Fruit fly (Drosophila melanogaster) whole organism, embryonic: Measurements from ENCODE around the gene RpS14a.
A peak's percentile ranks its signal among the peaks of the same experiment; 100 is the strongest.

Experiments
- B-H2 ChIP-seq: fragments of 200-800 bp; sonication (Bioruptor generic); optimal IDR thresholded peaks from 2 replicates; lab custom pipeline; 2018; ENCODE audit warnings: missing biosample characterization, mild to moderate bottlenecking, missing genetic modification characterization
- BtbVII ChIP-seq: fragments of 200-800 bp; sonication (Bioruptor generic); optimal IDR thresholded peaks from 3 replicates; lab custom pipeline; 2017; ENCODE audit warnings: missing biosample characterization, mild to moderate bottlenecking, missing genetic modification characterization
- CG10543 ChIP-seq: fragments of 200-800 bp; sonication (Bioruptor generic); optimal IDR thresholded peaks from 3 replicates; lab custom pipeline; 2017; ENCODE audit warnings: missing biosample characterization, mild to moderate bottlenecking, missing genetic modification characterization, moderate library complexity
- CG12659 ChIP-seq: fragments of 200-800 bp; sonication (Bioruptor generic); optimal IDR thresholded peaks from 3 replicates; lab custom pipeline; 2017; ENCODE audit warnings: mild to moderate bottlenecking, missing biosample characterization, missing genetic modification reagents, missing genetic modification characterization
- CG13894 ChIP-seq: fragments of 200-800 bp; sonication (Bioruptor generic); optimal IDR thresholded peaks from 3 replicates; lab custom pipeline; 2018; ENCODE audit warnings: missing biosample characterization, mild to moderate bottlenecking, missing genetic modification characterization, moderate library complexity
- CG14050 ChIP-seq: fragments of 200-800 bp; sonication (Bioruptor generic); IDR thresholded peaks from 3 replicates; pipeline ENCODE4 v1.3.6; 2022; ENCODE audit warnings: missing biosample characterization, missing genetic modification characterization
- CG14710 ChIP-seq: fragments of 200-800 bp; sonication (Bioruptor generic); optimal IDR thresholded peaks from 3 replicates; lab custom pipeline; 2019; ENCODE audit warnings: missing biosample characterization, mild to moderate bottlenecking, missing genetic modification characterization, moderate library complexity
- CG14860 ChIP-seq: fragments of 200-800 bp; sonication (Bioruptor generic); IDR thresholded peaks from 3 replicates; pipeline ENCODE4 v1.3.6; 2022; ENCODE audit warnings: missing biosample characterization, missing genetic modification characterization; ENCODE audit not compliant: partially characterized antibody
- CG15479 ChIP-seq: fragments of 200-800 bp; sonication (Bioruptor generic); optimal IDR thresholded peaks from 3 replicates; lab custom pipeline; 2019; ENCODE audit warnings: missing biosample characterization, mild to moderate bottlenecking, missing genetic modification characterization, moderate library complexity
- CG15514 ChIP-seq: fragments of 200-800 bp; sonication (Bioruptor generic); optimal IDR thresholded peaks from 3 replicates; lab custom pipeline; 2017; ENCODE audit warnings: missing biosample characterization, missing genetic modification characterization, mild to moderate bottlenecking, moderate library complexity, missing genetic modification reagents
- CG17829 ChIP-seq: fragments of 200-800 bp; optimal IDR thresholded peaks from 2 replicates; lab custom pipeline; 2019; ENCODE audit warnings: missing biosample characterization, mild to moderate bottlenecking, missing genetic modification characterization, moderate library complexity
- CG18599 ChIP-seq: fragments of 200-800 bp; sonication (Bioruptor generic); optimal IDR thresholded peaks from 3 replicates; lab custom pipeline; 2017; ENCODE audit warnings: missing biosample characterization, missing genetic modification characterization, mild to moderate bottlenecking, moderate library complexity, missing genetic modification reagents
- CG2116 ChIP-seq: fragments of 200-800 bp; sonication (Bioruptor generic); optimal IDR thresholded peaks from 3 replicates; lab custom pipeline; 2018; ENCODE audit warnings: missing biosample characterization, mild to moderate bottlenecking, missing genetic modification characterization
- CG2120 ChIP-seq: fragments of 200-800 bp; sonication (Bioruptor generic); optimal IDR thresholded peaks from 3 replicates; lab custom pipeline; 2016; ENCODE audit warnings: missing biosample characterization, missing genetic modification characterization
- CG2129 ChIP-seq: fragments of 200-800 bp; sonication (Bioruptor generic); IDR thresholded peaks from 2 replicates; pipeline ENCODE4 v1.3.6; 2022; ENCODE audit warnings: missing biosample characterization, missing genetic modification characterization; ENCODE audit not compliant: partially characterized antibody
- CG3163 ChIP-seq: fragments of 200-800 bp; sonication (Bioruptor generic); optimal IDR thresholded peaks from 3 replicates; lab custom pipeline; 2016; ENCODE audit warnings: missing biosample characterization, missing genetic modification characterization
- CG34224 ChIP-seq: fragments of 200-800 bp; sonication (Bioruptor generic); IDR thresholded peaks from 3 replicates; pipeline ENCODE4 v1.3.6; 2022; ENCODE audit warnings: missing biosample characterization, missing genetic modification characterization; ENCODE audit not compliant: partially characterized antibody
- CG34376 ChIP-seq: fragments of 200-800 bp; sonication (Bioruptor generic); optimal IDR thresholded peaks from 2 replicates; lab custom pipeline; 2018; ENCODE audit warnings: missing biosample characterization, mild to moderate bottlenecking, missing genetic modification characterization
- CG34422 ChIP-seq: fragments of 200-800 bp; sonication (Bioruptor generic); IDR thresholded peaks from 3 replicates; pipeline ENCODE4 v1.3.6; 2022; ENCODE audit warnings: missing biosample characterization, missing genetic modification characterization
- CG4404 ChIP-seq: fragments of 200-800 bp; sonication (Bioruptor generic); IDR thresholded peaks from 2 replicates; pipeline ENCODE4 v1.3.6; 2022; ENCODE audit warnings: missing biosample characterization, missing genetic modification characterization
- CG5180 ChIP-seq: fragments of 200-800 bp; sonication (Bioruptor generic); optimal IDR thresholded peaks from 3 replicates; lab custom pipeline; 2017; ENCODE audit warnings: missing biosample characterization, missing genetic modification characterization, mild to moderate bottlenecking, moderate library complexity, missing genetic modification reagents
- CG7372 ChIP-seq: fragments of 200-800 bp; sonication (Bioruptor generic); IDR thresholded peaks from 2 replicates; pipeline ENCODE4 v1.3.6; 2022; ENCODE audit warnings: missing biosample characterization, missing genetic modification characterization
- CG7928 ChIP-seq: fragments of 200-800 bp; sonication (Bioruptor generic); optimal IDR thresholded peaks from 2 replicates; lab custom pipeline; 2017; ENCODE audit warnings: missing biosample characterization, mild to moderate bottlenecking, missing genetic modification characterization
- Dbx ChIP-seq: fragments of 200-800 bp; sonication (Bioruptor generic); IDR thresholded peaks from 3 replicates; pipeline ENCODE4 v1.3.6; 2022; ENCODE audit warnings: missing biosample characterization, missing genetic modification characterization
- Deaf1 ChIP-seq: fragments of 200-800 bp; optimal IDR thresholded peaks from 3 replicates; lab custom pipeline; 2019; ENCODE audit warnings: missing biosample characterization, mild to moderate bottlenecking, missing genetic modification characterization, moderate library complexity
- Dll ChIP-seq: fragments of 200-800 bp; sonication (Bioruptor generic); IDR thresholded peaks from 4 replicates; pipeline ENCODE4 v1.3.6; 2022; ENCODE audit warnings: missing biosample characterization, missing genetic modification characterization; ENCODE audit not compliant: partially characterized antibody
- Doc3 ChIP-seq: fragments of 200-800 bp; sonication (Bioruptor generic); IDR thresholded peaks from 3 replicates; pipeline ENCODE4 v1.3.6; 2022; ENCODE audit warnings: missing biosample characterization, missing genetic modification characterization; ENCODE audit not compliant: partially characterized antibody
- Ets97D ChIP-seq: fragments of 200-800 bp; sonication (Bioruptor generic); optimal IDR thresholded peaks from 3 replicates; lab custom pipeline; 2016; ENCODE audit warnings: missing biosample characterization, missing genetic modification characterization
- Hand ChIP-seq: fragments of 200-800 bp; sonication (Bioruptor generic); optimal IDR thresholded peaks from 2 replicates; lab custom pipeline; 2017; ENCODE audit warnings: mild to moderate bottlenecking, missing biosample characterization, missing genetic modification reagents, missing genetic modification characterization
- HmgZ ChIP-seq: fragments of 200-800 bp; sonication (Bioruptor generic); optimal IDR thresholded peaks from 2 replicates; lab custom pipeline; 2018; ENCODE audit warnings: missing biosample characterization, mild to moderate bottlenecking, missing genetic modification characterization
- MESR4 ChIP-seq: fragments of 200-800 bp; sonication (Bioruptor generic); optimal IDR thresholded peaks from 2 replicates; lab custom pipeline; 2018; ENCODE audit warnings: missing biosample characterization, mild to moderate bottlenecking, missing genetic modification characterization, moderate library complexity
- Myb ChIP-seq: fragments of 200-800 bp; sonication (Bioruptor generic); optimal IDR thresholded peaks from 2 replicates; lab custom pipeline; 2016; ENCODE audit warnings: missing biosample characterization, missing genetic modification characterization
- Rfx ChIP-seq: fragments of 200-800 bp; sonication (Bioruptor generic); IDR thresholded peaks from 2 replicates; pipeline ENCODE4 v1.3.6; 2022; ENCODE audit warnings: missing biosample characterization, missing genetic modification characterization
- Six4 ChIP-seq: fragments of 200-800 bp; sonication (Bioruptor generic); optimal IDR thresholded peaks from 2 replicates; lab custom pipeline; 2016; ENCODE audit warnings: missing biosample characterization, missing genetic modification characterization
- YL-1 ChIP-seq: fragments of 200-800 bp; sonication (Bioruptor generic); optimal IDR thresholded peaks from 3 replicates; lab custom pipeline; 2017; ENCODE audit warnings: missing biosample characterization, mild to moderate bottlenecking, missing genetic modification characterization
- abd-A ChIP-seq: fragments of 200-800 bp; sonication (Bioruptor generic); optimal IDR thresholded peaks from 3 replicates; lab custom pipeline; 2019; ENCODE audit warnings: missing biosample characterization, mild to moderate bottlenecking, missing genetic modification characterization, moderate library complexity
- cg ChIP-seq: fragments of 200-800 bp; sonication (Bioruptor generic); optimal IDR thresholded peaks from 3 replicates; lab custom pipeline; 2019; ENCODE audit warnings: missing biosample characterization, mild to moderate bottlenecking, missing genetic modification characterization, moderate library complexity
- crp ChIP-seq, 2 experiments: fragments of 200-800 bp; sonication (Bioruptor generic); optimal IDR thresholded peaks; 2 replicates in 1 of 2; 3 replicates in 1 of 2; lab custom pipeline; 2017; ENCODE audit warnings: missing biosample characterization in 2 of 2, missing genetic modification characterization in 2 of 2, mild to moderate bottlenecking in 1 of 2, moderate library complexity in 1 of 2
- exex ChIP-seq: fragments of 200-800 bp; sonication (Bioruptor generic); optimal IDR thresholded peaks from 4 replicates; lab custom pipeline; 2018; ENCODE audit warnings: missing biosample characterization, mild to moderate bottlenecking, missing genetic modification characterization, moderate library complexity
- grn ChIP-seq: fragments of 200-800 bp; sonication (Bioruptor generic); optimal IDR thresholded peaks from 3 replicates; lab custom pipeline; 2017; ENCODE audit warnings: missing biosample characterization, missing genetic modification characterization
- hbn ChIP-seq: fragments of 200-800 bp; sonication (Bioruptor generic); IDR thresholded peaks from 2 replicates; pipeline ENCODE4 v1.3.6; 2022; ENCODE audit warnings: missing biosample characterization, missing genetic modification characterization; ENCODE audit not compliant: partially characterized antibody
- nerfin-2 ChIP-seq: fragments of 200-800 bp; sonication (Bioruptor generic); IDR thresholded peaks from 2 replicates; pipeline ENCODE4 v1.3.6; 2022; ENCODE audit warnings: missing biosample characterization, missing genetic modification characterization; ENCODE audit not compliant: partially characterized antibody
- pan ChIP-seq, 4 experiments: fragments of >200 bp in 3 of 4; fragments of 200-800 bp in 1 of 4; sonication (Bioruptor generic) in 1 of 4; optimal IDR thresholded peaks in 3 of 4; IDR thresholded peaks in 1 of 4; 2 replicates each; pipeline versions ENCODE4 v1.3.6 to Lab custom; 2017 to 2022; ENCODE audit warnings: missing biosample characterization in 2 of 4, missing genetic modification characterization in 2 of 4, mixed read lengths in 1 of 4
- scrt ChIP-seq: fragments of 200-800 bp; sonication (Bioruptor generic); optimal IDR thresholded peaks from 2 replicates; lab custom pipeline; 2018; ENCODE audit warnings: missing biosample characterization, mild to moderate bottlenecking, missing genetic modification characterization, moderate library complexity
- tna ChIP-seq: fragments of 200-800 bp; sonication (Bioruptor generic); IDR thresholded peaks from 2 replicates; pipeline ENCODE4 v1.3.6; 2022; ENCODE audit warnings: missing biosample characterization, missing genetic modification characterization; ENCODE audit not compliant: partially characterized antibody
- zen2 ChIP-seq: fragments of 200-800 bp; sonication (Bioruptor generic); IDR thresholded peaks from 3 replicates; pipeline ENCODE4 v1.3.6; 2022; ENCODE audit warnings: missing biosample characterization, missing genetic modification characterization; ENCODE audit not compliant: partially characterized antibody

RpS14a gene

DNA sequence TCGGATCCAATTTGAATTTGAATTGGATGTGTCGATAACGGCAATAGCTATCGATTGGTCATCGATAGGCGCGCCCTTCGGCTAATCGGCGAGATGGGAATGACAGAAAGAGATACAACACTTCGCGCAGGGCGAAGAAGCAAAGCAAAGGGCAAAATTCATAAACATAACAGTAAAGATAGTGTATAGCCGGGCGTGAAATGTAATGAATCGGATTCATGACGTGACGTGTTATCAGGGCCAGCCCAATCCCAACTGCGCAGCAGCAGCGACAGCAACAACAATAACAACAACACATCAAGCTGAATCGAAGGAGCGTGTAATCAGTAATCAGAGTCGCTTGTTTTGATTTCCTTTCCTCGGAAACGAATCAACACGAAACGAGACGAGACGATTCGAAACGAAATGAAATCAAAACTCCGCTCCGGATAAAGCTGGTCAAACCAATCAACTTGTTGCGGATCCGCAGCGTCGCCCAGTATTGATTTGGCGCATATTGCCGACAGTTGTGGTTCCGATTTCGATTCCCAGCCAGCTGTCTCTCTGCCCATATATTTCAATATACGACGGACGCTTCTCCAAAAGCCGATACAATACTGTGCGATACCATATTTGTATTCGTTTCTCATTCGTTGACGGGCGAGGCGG, 21.4 kb upstream of the RpS14a start, which contains the start of gene snz (continued):
- TF ChIP-seq exex (tag; lab: Kevin White, UChicago) (peak; percentile 68), abd-A (tag; lab: Kevin White, UChicago) (peak; percentile 80), CG14860 (GFP tag; lab: Robert Waterston, UW) (peak; percentile 77), HmgZ (tag; lab: Kevin White, UChicago) (peak; percentile 54), CG34376 (GFP tag; lab: Kevin White, UChicago) (peak; percentile 97), CG2129 (GFP tag; lab: Robert Waterston, UW) (peak; percentile 29; the same call in 1 of the 2 replicates), CG10543 (GFP tag; lab: Kevin White, UChicago) (peak; percentile 50), cg (GFP tag; lab: Kevin White, UChicago) (peak; percentile 8), hbn (peak; percentile 75), Six4 (no peak), CG2120 (GFP tag; lab: Kevin White, UChicago) (peak; percentile 25), CG13894 (tag; lab: Kevin White, UChicago) (peak; percentile 65), scrt (GFP tag; lab: Kevin White, UChicago) (peak; percentile 87), CG18599 (no peak), nerfin-2 (GFP tag; lab: Robert Waterston, UW) (peak; percentile 65), CG14710 (tag; lab: Kevin White, UChicago) (peak; percentile 15), tna (GFP tag; lab: Robert Waterston, UW) (peak; percentile 80), zen2 (GFP tag; lab: Robert Waterston, UW) (peak; percentile 68; the same call in 2 of the 3 replicates), YL-1 (GFP tag; lab: Kevin White, UChicago) (peak; percentile 6), CG5180 (GFP tag; lab: Kevin White, UChicago) (no peak), Dll (GFP tag; lab: Robert Waterston, UW) (peak; percentile 77), CG34224 (GFP tag; lab: Robert Waterston, UW) (peak; percentile 76), MESR4 (GFP tag; lab: Kevin White, UChicago) (peak; percentile 38), CG34422 (GFP tag; lab: Robert Waterston, UW) (peak; percentile 47; the same call in 1 of the 3 replicates), Ets97D (peak; percentile 38), pan (optimal IDR thresholded peaks at IDR 0.05; lab: Kevin White, UChicago) (no peak), pan (GFP tag; optimal IDR thresholded peaks at IDR 0.05 in 1 of 2, IDR thresholded peaks at IDR 0.05 in 1 of 2) (peak in 1 of 2 experiments; percentile 19), B-H2 (peak; percentile 30), CG7372 (GFP tag; lab: Robert Waterston, UW) (no peak), Myb (GFP tag; lab: Kevin White, UChicago) (peak; percentile 88), CG15514 (peak; percentile 25), CG4404 (GFP tag; lab: Robert Waterston, UW) (no peak), CG14050 (GFP tag; lab: Robert Waterston, UW) (no peak), Rfx (GFP tag; lab: Robert Waterston, UW) (peak; percentile 55), CG15479 (GFP tag; lab: Kevin White, UChicago) (peak; percentile 48), grn (GFP tag; lab: Kevin White, UChicago) (peak; percentile 69), CG3163 (GFP tag; lab: Kevin White, UChicago) (no peak), Deaf1 (tag; lab: Kevin White, UChicago) (peak; percentile 94), CG12659 (peak; percentile 31), CG7928 (GFP tag; lab: Kevin White, UChicago) (no peak), CG17829 (tag; lab: Kevin White, UChicago) (no peak), Dbx (GFP tag; lab: Robert Waterston, UW) (0 out of 3 replicates have a peak, but pooled peaks have one; percentile 5), Hand (GFP tag; lab: Kevin White, UChicago) (peak; percentile 6), Doc3 (GFP tag; lab: Robert Waterston, UW) (peak; percentile 57; the same call in 1 of the 3 replicates), BtbVII (peak; percentile 55), CG2116 (GFP tag; lab: Kevin White, UChicago) (peak; percentile 87), crp (GFP tag; optimal IDR thresholded peaks at IDR 0.05; lab: Kevin White, UChicago) (peak in 1 of 2 experiments; percentile 0)
